Worm (Caenorhabditis elegans) whole organism, early embryonic: ENCODE data around the gene T16G12.7.

Experiments used
- aly-1 ChIP-seq: sonication (generic microtip); optimal IDR thresholded peaks from 2 replicates; lab custom pipeline; 2016; ENCODE audit warnings: missing genetic modification characterization, missing compliant biosample characterization
- scrt-1 ChIP-seq: fragments of 200-800 bp; sonication (Bioruptor generic); IDR thresholded peaks from 2 replicates; pipeline ENCODE4 v1.3.6; 2022; ENCODE audit warnings: missing genetic modification characterization, missing compliant biosample characterization

DNA sequence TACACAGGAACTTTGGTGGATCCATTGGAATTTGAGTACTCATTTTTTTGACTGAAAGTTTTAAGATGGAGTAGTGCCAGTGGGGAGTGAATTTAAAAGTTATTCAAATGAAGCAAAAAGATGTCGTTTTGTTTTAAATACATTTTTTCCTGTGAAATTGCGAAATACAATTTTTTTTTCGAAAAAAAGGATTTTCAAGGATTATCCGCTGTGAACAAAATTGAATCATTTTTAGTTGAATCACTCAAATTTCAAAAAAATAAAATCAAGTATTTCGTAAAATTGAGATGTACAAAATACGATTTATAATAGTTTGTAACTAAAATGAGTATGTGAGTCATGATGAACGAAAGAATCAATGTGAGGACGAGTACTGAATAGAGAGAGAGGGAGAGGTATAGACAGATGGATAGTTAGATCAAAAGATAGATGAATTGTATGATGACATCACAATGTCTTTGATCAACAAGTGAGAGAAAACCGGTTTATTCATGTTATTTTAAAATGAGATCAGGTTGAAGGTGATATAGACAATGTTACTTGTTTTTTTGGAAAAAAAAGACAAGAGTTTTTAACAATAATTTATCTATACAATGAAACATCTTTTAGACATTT, 33.1 kb downstream of the T16G12.7 start, which contains the start of gene C05B5.8:
- no peak for TF ChIP-seq scrt-1 (GFP tag; lab: Robert Waterston, UW)
- no peak for TF ChIP-seq aly-1
